Worm (Caenorhabditis elegans): ENCODE results near the gene C16H3.3.

DNA sequence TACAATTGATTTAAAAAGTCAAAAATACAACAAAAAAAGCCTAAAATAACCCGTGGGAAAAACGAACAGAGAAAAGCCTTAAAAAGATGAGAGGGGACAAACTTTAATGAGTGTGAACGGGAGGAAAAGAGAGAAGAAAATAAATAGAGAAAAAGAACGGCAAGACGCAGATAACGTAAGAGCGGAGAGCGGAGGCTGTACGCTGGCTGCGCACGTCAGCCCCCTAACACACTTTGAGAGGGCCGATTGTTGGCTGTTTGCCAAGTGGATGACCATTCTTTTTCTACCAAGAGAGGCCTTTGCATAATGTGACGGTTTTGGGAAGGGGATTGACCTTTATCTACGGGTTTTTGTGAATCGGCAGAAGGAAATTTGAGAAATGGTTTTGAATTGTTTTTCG, 47.7 kb downstream of the C16H3.3 start:
- TF ChIP-seq ama-1 (optimal IDR thresholded peaks at IDR 0.05) (no peak), ets-7 (tag; optimal IDR thresholded peaks at IDR 0.05) (no peak), F13C5.2 (tag; optimal IDR thresholded peaks at IDR 0.05) (peak; percentile 8), B0310.2 (tag; optimal IDR thresholded peaks at IDR 0.05) (no peak), aly-1 (tag; optimal IDR thresholded peaks at IDR 0.05) (no peak), hnd-1 (tag; optimal IDR thresholded peaks at IDR 0.05) (no peak)

Measured in whole organism, early embryonic.